Fruit fly (Drosophila melanogaster) Kc167 (cell line): ENCODE results near the gene CG12691.

Experiments used
- Sin3A ChIP-seq: fragments of >200 bp; optimal IDR thresholded peaks from 2 replicates; lab custom pipeline; 2018; ENCODE audit warnings: missing external identifiers
- h ChIP-seq: fragments of >200 bp; optimal IDR thresholded peaks from 3 replicates; lab custom pipeline; 2018; ENCODE audit warnings: missing external identifiers
- psq ChIP-seq: fragments of >200 bp; optimal IDR thresholded peaks from 2 replicates; lab custom pipeline; 2017; ENCODE audit warnings: missing external identifiers
- ttk ChIP-seq: sonication (Bioruptor generic); optimal IDR thresholded peaks from 2 replicates; lab custom pipeline; 2017; ENCODE audit warnings: missing external identifiers

DNA sequence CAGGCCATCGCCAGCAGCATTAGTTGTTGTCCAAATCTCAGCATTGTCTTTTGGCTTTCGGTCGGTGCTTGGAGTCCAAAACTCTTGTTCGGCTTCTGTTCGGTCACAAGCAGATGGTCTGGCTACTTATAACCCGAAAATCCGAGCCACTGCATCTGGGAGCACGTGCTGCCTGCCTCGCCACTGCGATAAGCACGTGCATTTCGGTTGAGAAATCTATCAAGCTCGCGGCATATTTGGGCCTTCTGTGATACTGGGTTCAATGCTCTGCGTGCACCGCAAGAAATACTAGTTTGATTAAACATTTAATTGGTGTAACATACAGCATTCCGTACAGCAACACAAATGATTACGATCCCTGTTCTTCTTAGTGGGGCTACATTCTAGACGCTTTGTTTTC is 23.2 kb upstream of the CG12691 start, which contains the start of gene Femcoat:
- TF ChIP-seq h (lab: Kevin White, UChicago) (no peak), psq (no peak), Sin3A (lab: Kevin White, UChicago) (no peak), ttk (lab: Kevin White, UChicago) (no peak)
